Fruit fly (Drosophila melanogaster) whole organism, embryonic: ENCODE results near the gene RpS28b.
A peak's percentile ranks its signal among the peaks of the same experiment; 100 is the strongest.

Source experiments
- Abd-B ChIP-seq: fragments of 200-800 bp; sonication (Bioruptor generic); optimal IDR thresholded peaks from 2 replicates; lab custom pipeline; 2018; ENCODE audit warnings: missing biosample characterization, mild to moderate bottlenecking, missing genetic modification characterization, moderate library complexity
- Ada2b ChIP-seq: fragments of 200-800 bp; sonication (Bioruptor generic); IDR thresholded peaks from 2 replicates; pipeline ENCODE4 v1.3.6; 2022; ENCODE audit warnings: missing biosample characterization, missing genetic modification characterization
- Atf3 ChIP-seq: fragments of 200-800 bp; sonication (Bioruptor generic); optimal IDR thresholded peaks from 3 replicates; lab custom pipeline; 2016; ENCODE audit warnings: missing biosample characterization, missing genetic modification characterization
- Blimp-1 ChIP-seq: fragments of 200-800 bp; sonication (Bioruptor generic); optimal IDR thresholded peaks from 3 replicates; lab custom pipeline; 2018; ENCODE audit warnings: missing biosample characterization, missing genetic modification characterization, mild to moderate bottlenecking, moderate library complexity, missing genetic modification reagents
- CG10267 ChIP-seq: fragments of 200-800 bp; sonication (Bioruptor generic); optimal IDR thresholded peaks from 2 replicates; lab custom pipeline; 2018; ENCODE audit warnings: missing biosample characterization, mild to moderate bottlenecking, missing genetic modification characterization, moderate library complexity
- CG12744 ChIP-seq: fragments of 200-800 bp; sonication (Bioruptor generic); optimal IDR thresholded peaks from 2 replicates; lab custom pipeline; 2016; ENCODE audit warnings: missing biosample characterization, missing genetic modification characterization
- CG13296 ChIP-seq: fragments of 200-800 bp; sonication (Bioruptor generic); optimal IDR thresholded peaks from 3 replicates; lab custom pipeline; 2018; ENCODE audit warnings: missing biosample characterization, mild to moderate bottlenecking, missing genetic modification characterization
- CG14050 ChIP-seq: fragments of 200-800 bp; sonication (Bioruptor generic); IDR thresholded peaks from 3 replicates; pipeline ENCODE4 v1.3.6; 2022; ENCODE audit warnings: missing biosample characterization, missing genetic modification characterization
- CG15073 ChIP-seq: fragments of 200-800 bp; sonication (Bioruptor generic); optimal IDR thresholded peaks from 2 replicates; lab custom pipeline; 2016; ENCODE audit warnings: missing biosample characterization, missing genetic modification characterization
- CG15696 ChIP-seq: fragments of 200-800 bp; sonication (Bioruptor generic); optimal IDR thresholded peaks from 2 replicates; lab custom pipeline; 2019; ENCODE audit warnings: missing biosample characterization, mild to moderate bottlenecking, missing genetic modification characterization, moderate library complexity
- CG1603 ChIP-seq: fragments of 200-800 bp; sonication (Bioruptor generic); optimal IDR thresholded peaks from 2 replicates; lab custom pipeline; 2019; ENCODE audit warnings: missing biosample characterization, mild to moderate bottlenecking, missing genetic modification characterization, moderate library complexity
- CG17328 ChIP-seq: fragments of 200-800 bp; sonication (Bioruptor generic); IDR thresholded peaks from 2 replicates; pipeline ENCODE4 v1.3.6; 2022; ENCODE audit warnings: missing biosample characterization, missing genetic modification characterization
- CG1792 ChIP-seq: fragments of 200-800 bp; sonication (Bioruptor generic); optimal IDR thresholded peaks from 2 replicates; lab custom pipeline; 2016; ENCODE audit warnings: missing biosample characterization, missing genetic modification characterization
- CG32767 ChIP-seq: fragments of 200-800 bp; sonication (Bioruptor generic); IDR thresholded peaks from 2 replicates; pipeline ENCODE4 v1.3.6; 2022; ENCODE audit warnings: missing biosample characterization, missing genetic modification characterization
- CG34422 ChIP-seq: fragments of 200-800 bp; sonication (Bioruptor generic); IDR thresholded peaks from 3 replicates; pipeline ENCODE4 v1.3.6; 2022; ENCODE audit warnings: missing biosample characterization, missing genetic modification characterization
- CG3847 ChIP-seq: fragments of 200-800 bp; sonication (Bioruptor generic); IDR thresholded peaks from 2 replicates; pipeline ENCODE4 v1.3.6; 2022; ENCODE audit warnings: missing biosample characterization, missing genetic modification characterization
- CG6654 ChIP-seq: fragments of 200-800 bp; sonication (Bioruptor generic); optimal IDR thresholded peaks from 2 replicates; lab custom pipeline; 2017; ENCODE audit warnings: missing biosample characterization, mild to moderate bottlenecking, missing genetic modification characterization
- CG9876 ChIP-seq: fragments of 200-800 bp; sonication (Bioruptor generic); optimal IDR thresholded peaks from 2 replicates; lab custom pipeline; 2016; ENCODE audit warnings: missing biosample characterization, missing genetic modification characterization
- CG9932 ChIP-seq: fragments of 200-800 bp; sonication (Bioruptor generic); IDR thresholded peaks from 2 replicates; pipeline ENCODE4 v1.3.6; 2022; ENCODE audit warnings: missing biosample characterization, missing genetic modification characterization
- Doc2 ChIP-seq: fragments of 200-800 bp; sonication (Bioruptor generic); IDR thresholded peaks from 2 replicates; pipeline ENCODE4 v1.3.6; 2022; ENCODE audit warnings: missing biosample characterization, missing genetic modification characterization
- Dp ChIP-seq: fragments of 200-800 bp; sonication (Bioruptor generic); optimal IDR thresholded peaks from 2 replicates; lab custom pipeline; 2018; ENCODE audit warnings: missing biosample characterization, mild to moderate bottlenecking, missing genetic modification characterization, moderate library complexity
- Dref ChIP-seq: fragments of 200-800 bp; sonication (Bioruptor generic); IDR thresholded peaks from 2 replicates; pipeline ENCODE4 v1.3.6; 2022; ENCODE audit warnings: missing biosample characterization, missing genetic modification characterization
- E2f1 ChIP-seq: fragments of 200-800 bp; sonication (Bioruptor generic); IDR thresholded peaks from 2 replicates; pipeline ENCODE4 v1.3.6; 2022; ENCODE audit warnings: missing biosample characterization, missing genetic modification characterization
- HLH54F ChIP-seq: fragments of 200-800 bp; sonication (Bioruptor generic); optimal IDR thresholded peaks from 3 replicates; lab custom pipeline; 2016; ENCODE audit warnings: missing biosample characterization, missing genetic modification characterization
- Kr ChIP-seq: fragments of 200-800 bp; sonication (Bioruptor generic); optimal IDR thresholded peaks from 2 replicates; lab custom pipeline; 2017; ENCODE audit warnings: missing biosample characterization, mild to moderate bottlenecking, missing genetic modification characterization
- MBD-R2 ChIP-seq: fragments of 200-800 bp; sonication (Bioruptor generic); IDR thresholded peaks from 2 replicates; pipeline ENCODE4 v1.3.6; 2022; ENCODE audit warnings: missing biosample characterization, missing genetic modification characterization
- MESR4 ChIP-seq: fragments of 200-800 bp; sonication (Bioruptor generic); optimal IDR thresholded peaks from 2 replicates; lab custom pipeline; 2018; ENCODE audit warnings: missing biosample characterization, mild to moderate bottlenecking, missing genetic modification characterization, moderate library complexity
- Meics ChIP-seq: fragments of 200-800 bp; sonication (Bioruptor generic); optimal IDR thresholded peaks from 2 replicates; lab custom pipeline; 2017; ENCODE audit warnings: missing biosample characterization, mild to moderate bottlenecking, missing genetic modification characterization
- NC2α ChIP-seq: fragments of 200-800 bp; sonication (Bioruptor generic); optimal IDR thresholded peaks from 2 replicates; lab custom pipeline; 2016; ENCODE audit warnings: missing biosample characterization, missing genetic modification characterization
- NK7.1 ChIP-seq: fragments of 200-800 bp; sonication (Bioruptor generic); optimal IDR thresholded peaks from 3 replicates; lab custom pipeline; 2016; ENCODE audit warnings: missing biosample characterization, missing genetic modification characterization
- PHDP ChIP-seq: fragments of 200-800 bp; sonication (Bioruptor generic); optimal IDR thresholded peaks from 3 replicates; lab custom pipeline; 2018; ENCODE audit warnings: missing biosample characterization, mild to moderate bottlenecking, missing genetic modification characterization, moderate library complexity
- Sox100B ChIP-seq: fragments of 200-800 bp; sonication (Bioruptor generic); optimal IDR thresholded peaks from 3 replicates; lab custom pipeline; 2018; ENCODE audit warnings: missing biosample characterization, mild to moderate bottlenecking, missing genetic modification characterization
- abd-A ChIP-seq: fragments of 200-800 bp; sonication (Bioruptor generic); optimal IDR thresholded peaks from 3 replicates; lab custom pipeline; 2019; ENCODE audit warnings: missing biosample characterization, mild to moderate bottlenecking, missing genetic modification characterization, moderate library complexity
- bab2 ChIP-seq: fragments of 200-800 bp; sonication (Bioruptor generic); optimal IDR thresholded peaks from 2 replicates; lab custom pipeline; 2016; ENCODE audit warnings: missing biosample characterization, missing genetic modification characterization
- bsh ChIP-seq, 2 experiments: fragments of 200-800 bp; sonication (Bioruptor generic); optimal IDR thresholded peaks; 2 replicates each; lab custom pipeline; 2017 to 2018; ENCODE audit warnings: mild to moderate bottlenecking in 2 of 2, missing biosample characterization in 2 of 2, missing genetic modification characterization in 2 of 2, moderate library complexity in 1 of 2
- cad ChIP-seq: fragments of >200 bp; optimal IDR thresholded peaks from 2 replicates; lab custom pipeline; 2017; ENCODE audit warnings: missing biosample characterization, missing genetic modification characterization
- cato ChIP-seq: fragments of 200-800 bp; sonication (Bioruptor generic); optimal IDR thresholded peaks from 2 replicates; lab custom pipeline; 2016; ENCODE audit warnings: missing biosample characterization, missing genetic modification characterization, borderline replicate concordance
- ci ChIP-seq: fragments of 200-800 bp; sonication (Bioruptor generic); IDR thresholded peaks from 3 replicates; pipeline ENCODE4 v1.3.6; 2022; ENCODE audit warnings: missing biosample characterization, missing genetic modification characterization
- dati ChIP-seq: fragments of 200-800 bp; sonication (Bioruptor generic); IDR thresholded peaks from 2 replicates; pipeline ENCODE4 v1.3.6; 2022; ENCODE audit warnings: missing biosample characterization, missing genetic modification characterization
- ems ChIP-seq: fragments of 200-800 bp; sonication (Bioruptor generic); optimal IDR thresholded peaks from 3 replicates; lab custom pipeline; 2016; ENCODE audit warnings: missing biosample characterization, missing genetic modification characterization
- fd3F ChIP-seq: fragments of 200-800 bp; sonication (Bioruptor generic); optimal IDR thresholded peaks from 2 replicates; lab custom pipeline; 2018; ENCODE audit warnings: missing biosample characterization, mild to moderate bottlenecking, missing genetic modification characterization, moderate library complexity
- fu2 ChIP-seq: fragments of 200-800 bp; sonication (Bioruptor generic); optimal IDR thresholded peaks from 2 replicates; lab custom pipeline; 2016; ENCODE audit warnings: missing biosample characterization, missing genetic modification characterization
- hkb ChIP-seq, 2 experiments: fragments of 200-800 bp in 1 of 2; fragments of >200 bp in 1 of 2; sonication (Bioruptor generic) in 1 of 2; IDR thresholded peaks in 1 of 2; optimal IDR thresholded peaks in 1 of 2; 2 replicates each; pipeline versions ENCODE4 v1.3.6 to Lab custom; 2017 to 2022; ENCODE audit warnings: missing biosample characterization in 1 of 2, missing genetic modification characterization in 1 of 2
- jigr1 ChIP-seq: fragments of 200-800 bp; sonication (Bioruptor generic); IDR thresholded peaks from 3 replicates; pipeline ENCODE4 v1.3.6; 2022; ENCODE audit warnings: missing biosample characterization, missing genetic modification characterization
- lmd ChIP-seq: fragments of 200-800 bp; sonication (Bioruptor generic); IDR thresholded peaks from 2 replicates; pipeline ENCODE4 v1.3.6; 2022; ENCODE audit warnings: missing biosample characterization, missing genetic modification characterization
- peb ChIP-seq: fragments of 200-800 bp; sonication (Bioruptor generic); IDR thresholded peaks from 2 replicates; pipeline ENCODE4 v1.3.6; 2022; ENCODE audit warnings: missing biosample characterization, missing genetic modification characterization
- sisA ChIP-seq: fragments of 200-800 bp; sonication (Bioruptor generic); IDR thresholded peaks from 2 replicates; pipeline ENCODE4 v1.3.6; 2022; ENCODE audit warnings: missing biosample characterization, missing genetic modification characterization
- zen2 ChIP-seq: fragments of 200-800 bp; sonication (Bioruptor generic); IDR thresholded peaks from 3 replicates; pipeline ENCODE4 v1.3.6; 2022; ENCODE audit warnings: missing biosample characterization, missing genetic modification characterization; ENCODE audit not compliant: partially characterized antibody
- zfh2 ChIP-seq: fragments of 200-800 bp; sonication (Bioruptor generic); optimal IDR thresholded peaks from 2 replicates; lab custom pipeline; 2016; ENCODE audit warnings: missing biosample characterization, missing genetic modification characterization

The RpS28b gene

DNA sequence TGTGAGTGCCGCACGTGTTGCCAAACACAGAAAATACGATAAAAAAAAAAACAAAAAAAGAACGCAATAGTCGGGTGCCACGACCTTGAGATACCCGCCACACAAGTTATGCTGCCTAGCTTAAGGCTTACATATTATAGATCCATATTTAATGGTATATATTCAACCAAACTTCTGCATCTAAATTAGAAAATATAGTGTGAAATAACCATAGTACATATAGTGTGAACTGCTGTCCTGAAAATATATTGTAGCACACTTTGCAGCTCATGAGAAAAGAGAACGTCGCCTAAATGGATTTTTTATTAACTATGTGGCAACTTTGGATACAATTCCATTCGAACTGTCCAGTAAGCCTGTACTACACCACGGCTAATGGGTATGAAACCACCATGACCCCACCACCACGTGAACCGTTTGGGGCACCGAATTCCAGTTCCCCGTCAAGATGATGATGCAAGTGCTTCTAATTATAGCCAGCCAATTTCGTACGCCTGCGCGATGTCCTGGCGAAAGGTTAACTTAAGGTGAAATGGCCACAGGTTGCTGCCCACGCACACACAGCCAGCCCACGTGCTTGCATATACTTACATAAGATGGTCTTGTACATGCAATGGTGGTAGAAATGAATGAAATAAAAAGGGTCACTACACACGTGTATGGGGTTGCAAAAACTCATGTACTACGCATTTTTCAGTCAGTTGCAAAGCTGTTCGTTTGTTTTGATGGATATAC lies 45.8 kb downstream of the RpS28b start (continued):
- TF ChIP-seq PHDP = peak; percentile 75
- no peak for TF ChIP-seq MESR4 (GFP tag; lab: Kevin White, UChicago)
- peak; percentile 77; the same call in 2 of the 3 replicates for TF ChIP-seq CG34422 (GFP tag; lab: Robert Waterston, UW)
- TF ChIP-seq CG10267 (tag; lab: Kevin White, UChicago) = peak; percentile 53
- peak; percentile 73 for TF ChIP-seq sisA
- peak; percentile 46 for TF ChIP-seq Atf3 (GFP tag; lab: Kevin White, UChicago)
- peak; percentile 53 for TF ChIP-seq CG1603
- peak; percentile 35 to 72 for TF ChIP-seq bsh (GFP tag; optimal IDR thresholded peaks at IDR 0.05; lab: Kevin White, UChicago)
- TF ChIP-seq CG17328 (GFP tag; lab: Robert Waterston, UW) = peak; percentile 33; the same call in 1 of the 2 replicates
- TF ChIP-seq CG12744 = peak; percentile 77
- TF ChIP-seq CG3847 (GFP tag; lab: Robert Waterston, UW) = peak; percentile 49; the same call in 1 of the 2 replicates
- no peak for TF ChIP-seq Dp (GFP tag; lab: Kevin White, UChicago)
- TF ChIP-seq cad (GFP tag; lab: Kevin White, UChicago) = no peak
- TF ChIP-seq ems (GFP tag; lab: Kevin White, UChicago) = peak; percentile 74
- peak; percentile 41; the same call in 1 of the 3 replicates for TF ChIP-seq jigr1 (GFP tag; lab: Robert Waterston, UW)
- peak; percentile 77 for TF ChIP-seq CG13296 (GFP tag; lab: Kevin White, UChicago)
- TF ChIP-seq CG1792 = peak; percentile 32
- TF ChIP-seq dati (GFP tag; lab: Robert Waterston, UW) = no peak
- TF ChIP-seq NC2α (GFP tag; lab: Kevin White, UChicago) = peak; percentile 38
- TF ChIP-seq abd-A (tag; lab: Kevin White, UChicago) = peak; percentile 32
- TF ChIP-seq Sox100B (GFP tag; lab: Kevin White, UChicago) = no peak
- TF ChIP-seq E2f1 (GFP tag; lab: Robert Waterston, UW) = peak; percentile 45
- TF ChIP-seq MBD-R2 (GFP tag; lab: Robert Waterston, UW) = 0 out of 2 replicates have a peak, but pooled peaks have one; percentile 9
- peak; percentile 64 for TF ChIP-seq cato
- TF ChIP-seq peb (GFP tag; lab: Robert Waterston, UW) = peak; percentile 39; the same call in 1 of the 2 replicates
- peak; percentile 84 for TF ChIP-seq Meics (GFP tag; lab: Kevin White, UChicago)
- TF ChIP-seq CG14050 (GFP tag; lab: Robert Waterston, UW) = 0 out of 3 replicates have a peak, but pooled peaks have one; percentile 10
- peak; percentile 77 for TF ChIP-seq lmd (GFP tag; lab: Robert Waterston, UW)
- TF ChIP-seq fu2 (GFP tag; lab: Kevin White, UChicago) = peak; percentile 50
- peak; percentile 58 for TF ChIP-seq Blimp-1 (GFP tag; lab: Kevin White, UChicago)
- TF ChIP-seq CG9876 (GFP tag; lab: Kevin White, UChicago) = peak; percentile 25
- peak; percentile 79 for TF ChIP-seq HLH54F (GFP tag; lab: Kevin White, UChicago)
- TF ChIP-seq hkb (optimal IDR thresholded peaks at IDR 0.05; lab: Kevin White, UChicago) = no peak
- TF ChIP-seq hkb (GFP tag; IDR thresholded peaks at IDR 0.05; lab: Robert Waterston, UW) = peak; percentile 70
- TF ChIP-seq Kr (GFP tag; lab: Kevin White, UChicago) = no peak
- 0 out of 3 replicates have a peak, but pooled peaks have one; percentile 49 for TF ChIP-seq ci (GFP tag; lab: Robert Waterston, UW)
- no peak for TF ChIP-seq Dref (GFP tag; lab: Robert Waterston, UW)
- peak; percentile 67 for TF ChIP-seq CG9932 (GFP tag; lab: Robert Waterston, UW)
- peak; percentile 74 for TF ChIP-seq zfh2
- peak; percentile 57 for TF ChIP-seq fd3F (GFP tag; lab: Kevin White, UChicago)
- peak; percentile 83 for TF ChIP-seq bab2 (GFP tag; lab: Kevin White, UChicago)
- TF ChIP-seq Ada2b = peak; percentile 62; the same call in 1 of the 2 replicates
- TF ChIP-seq CG15696 = no peak
- TF ChIP-seq Doc2 (GFP tag; lab: Robert Waterston, UW) = 0 out of 2 replicates have a peak, but pooled peaks have one; percentile 11
- peak; percentile 43 for TF ChIP-seq CG6654 (GFP tag; lab: Kevin White, UChicago)
- no peak for TF ChIP-seq CG15073 (GFP tag; lab: Kevin White, UChicago)
- peak; percentile 58 for TF ChIP-seq Abd-B
- TF ChIP-seq NK7.1 (GFP tag; lab: Kevin White, UChicago) = peak; percentile 16
- TF ChIP-seq CG32767 = peak; percentile 62
- TF ChIP-seq zen2 = no peak
